Worm (Caenorhabditis elegans): Measurements from ENCODE around the gene ckb-4.

DNA sequence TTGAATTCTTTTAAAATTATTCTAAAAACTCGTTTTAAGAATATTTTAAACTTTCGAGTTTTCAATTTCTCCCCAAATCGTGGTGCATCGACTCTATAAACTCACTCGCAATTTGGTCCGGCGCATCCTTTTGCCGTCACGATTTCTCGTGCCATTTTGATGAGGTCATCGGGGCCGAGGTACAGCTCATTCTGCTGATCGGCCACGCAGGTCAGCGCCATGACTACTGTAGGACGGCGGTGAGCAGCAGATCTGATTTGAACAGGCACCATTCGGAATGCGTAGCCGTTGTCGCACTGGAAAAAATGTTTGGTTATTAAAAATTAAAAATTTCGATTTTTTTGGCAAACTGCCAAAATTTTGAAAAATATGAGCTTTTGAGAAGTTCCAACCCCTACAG is 23.4 kb upstream of the ckb-4 start:
- TF ChIP-seq F49E8.2 (tag; optimal IDR thresholded peaks at IDR 0.05; ENCODE audit: insufficient read depth) = no peak
- no peak for TF ChIP-seq ama-1 (optimal IDR thresholded peaks at IDR 0.05)
- TF ChIP-seq ama-1 (GFP tag; optimal IDR thresholded peaks at IDR 0.05) = no peak
- TF ChIP-seq sdz-38 (tag; optimal IDR thresholded peaks at IDR 0.05) = no peak
- no peak for TF ChIP-seq B0035.1 (tag; optimal IDR thresholded peaks at IDR 0.05)
- no peak for TF ChIP-seq rec-8 (tag; optimal IDR thresholded peaks at IDR 0.05)
- no peak for TF ChIP-seq xnd-1 (tag; optimal IDR thresholded peaks at IDR 0.05)
- no peak for TF ChIP-seq B0261.1 (tag; optimal IDR thresholded peaks at IDR 0.05)
- TF ChIP-seq him-1 (tag; optimal IDR thresholded peaks at IDR 0.05) = no peak
- no peak for TF ChIP-seq B0336.3 (GFP tag; IDR thresholded peaks at IDR 0.05)
- no peak for TF ChIP-seq attf-3 (GFP tag; conservative IDR thresholded peaks at IDR 0.05)

All from whole organism, young adult.